Fruit fly (Drosophila melanogaster) whole organism, adult: Measurements from ENCODE around the gene Axs.

Source experiments
- CG11617 ChIP-seq: fragments of 200-800 bp; sonication (Bioruptor generic); optimal IDR thresholded peaks from 2 replicates; lab custom pipeline; 2017; ENCODE audit warnings: mild to moderate bottlenecking, missing biosample characterization, missing genetic modification reagents, missing genetic modification characterization
- CG14711 ChIP-seq: fragments of 200-800 bp; sonication (Bioruptor generic); optimal IDR thresholded peaks from 2 replicates; lab custom pipeline; 2018; ENCODE audit warnings: missing biosample characterization, mild to moderate bottlenecking, missing genetic modification characterization, moderate library complexity
- CG5204 ChIP-seq: fragments of 200-800 bp; sonication (Bioruptor generic); optimal IDR thresholded peaks from 2 replicates; lab custom pipeline; 2016; ENCODE audit warnings: missing biosample characterization, missing genetic modification characterization
- CG7101 ChIP-seq: fragments of 200-800 bp; sonication (Bioruptor generic); optimal IDR thresholded peaks from 2 replicates; lab custom pipeline; 2018; ENCODE audit warnings: missing biosample characterization, mild to moderate bottlenecking, missing genetic modification characterization, moderate library complexity
- Crg-1 ChIP-seq: fragments of 200-800 bp; sonication (Bioruptor generic); optimal IDR thresholded peaks from 2 replicates; lab custom pipeline; 2016; ENCODE audit warnings: missing biosample characterization, missing genetic modification characterization
- Mnt ChIP-seq: fragments of 200-800 bp; sonication (Bioruptor generic); optimal IDR thresholded peaks from 2 replicates; lab custom pipeline; 2016; ENCODE audit warnings: missing biosample characterization, mild to moderate bottlenecking, missing genetic modification characterization
- cic ChIP-seq: fragments of 200-800 bp; sonication (Bioruptor generic); optimal IDR thresholded peaks from 2 replicates; lab custom pipeline; 2017; ENCODE audit warnings: missing biosample characterization, mild to moderate bottlenecking, missing genetic modification characterization, moderate library complexity
- cnc ChIP-seq, 2 experiments: fragments of >200 bp; optimal IDR thresholded peaks; 2 replicates each; lab custom pipeline; 2017
- kay ChIP-seq: fragments of 200-800 bp; sonication (Bioruptor generic); peaks from one replicate; lab custom pipeline; 2016; ENCODE audit warnings: missing biosample characterization, missing genetic modification characterization, borderline replicate concordance
- pad ChIP-seq: fragments of 200-800 bp; sonication (Bioruptor generic); optimal IDR thresholded peaks from 3 replicates; lab custom pipeline; 2017; ENCODE audit warnings: missing biosample characterization, missing genetic modification characterization, mild to moderate bottlenecking, moderate library complexity, missing genetic modification reagents
- toe ChIP-seq: fragments of 200-800 bp; sonication (Bioruptor generic); optimal IDR thresholded peaks from 2 replicates; lab custom pipeline; 2016; ENCODE audit warnings: missing biosample characterization, missing genetic modification characterization

DNA sequence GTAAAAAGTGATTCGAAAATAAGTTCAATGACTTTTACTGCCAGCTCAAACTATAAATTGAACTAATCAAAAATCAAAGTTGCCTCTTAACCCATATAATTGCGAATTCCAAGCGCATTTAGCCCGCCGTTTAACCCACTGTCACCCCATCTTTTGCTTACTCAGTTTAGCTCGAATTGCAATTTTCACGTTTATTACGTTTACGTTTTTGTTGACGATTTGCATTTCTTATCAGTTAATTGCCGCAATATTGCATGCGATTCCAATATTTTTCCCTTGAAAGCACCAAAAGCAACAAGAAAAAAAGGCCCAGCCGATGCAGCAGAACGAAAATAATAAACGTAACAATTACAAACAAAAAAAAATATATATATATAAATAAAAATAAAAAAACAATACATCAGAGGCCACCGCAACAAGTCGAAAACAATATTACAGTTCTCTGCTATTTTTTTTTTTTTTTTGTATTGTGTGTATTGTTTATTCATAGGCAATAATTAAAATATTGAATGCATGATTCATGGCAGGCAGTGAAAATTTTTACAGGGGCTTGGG lies 34.6 kb upstream of the Axs start:
- TF ChIP-seq CG5204 (no peak), toe (no peak), Crg-1 (no peak), cic (peak; percentile 37), kay (GFP tag; lab: Kevin White, UChicago) (no peak), Mnt (GFP tag; lab: Kevin White, UChicago) (no peak), CG14711 (tag; lab: Kevin White, UChicago) (no peak), pad (GFP tag; lab: Kevin White, UChicago) (no peak), cnc (optimal IDR thresholded peaks at IDR 0.05; lab: Kevin White, UChicago) (no peak), CG11617 (no peak), CG7101 (tag; lab: Kevin White, UChicago) (no peak)
